Worm (Caenorhabditis elegans) whole organism, mixed stage, embryonic: ENCODE measurements around the gene gst-31.

Source experiments
- mab-5 ChIP-seq: fragments of 150-350 bp; optimal IDR thresholded peaks from 2 replicates; lab custom pipeline; 2014; ENCODE audit warnings: missing biosample characterization, missing genetic modification characterization
- mls-2 ChIP-seq: sonication (generic microtip); optimal IDR thresholded peaks from 2 replicates; lab custom pipeline; 2016; ENCODE audit warnings: mild to moderate bottlenecking, missing genetic modification characterization, moderate library complexity, missing compliant biosample characterization
- nhr-28 ChIP-seq: fragments of 150-350 bp; optimal IDR thresholded peaks from 2 replicates; lab custom pipeline; 2014; ENCODE audit warnings: missing biosample characterization, missing genetic modification characterization
- snpc-4 ChIP-seq: fragments of 150-350 bp; optimal IDR thresholded peaks from 2 replicates; lab custom pipeline; 2014; ENCODE audit warnings: missing biosample characterization, missing genetic modification characterization

- TF ChIP-seq nhr-28 (tag; lab: Kevin White, UChicago), result no peak
- no peak for TF ChIP-seq mab-5 (tag; lab: Kevin White, UChicago)
- no peak for TF ChIP-seq snpc-4 (tag; lab: Kevin White, UChicago)
- no peak for TF ChIP-seq mls-2 (tag; lab: Kevin White, UChicago)
Measured at ce11 chrII:15209309-15209708, 34.5 kb upstream of the gst-31 start.
